Worm (Caenorhabditis elegans): Measurements from ENCODE around the gene F08F1.4.

ce11 chrX:8440001-8440735 is 26.9 kb downstream of the F08F1.4 start:
- no peak for TF ChIP-seq med-1 (GFP tag; optimal IDR thresholded peaks at IDR 0.05; ENCODE audit: insufficient read depth)
- TF ChIP-seq ref-1 (GFP tag; conservative IDR thresholded peaks at IDR 0.05) = no peak
- TF ChIP-seq cog-1 (tag; optimal IDR thresholded peaks at IDR 0.05) = no peak
- TF ChIP-seq ztf-23 (GFP tag; IDR thresholded peaks at IDR 0.05) = no peak
- no peak for TF ChIP-seq flt-1 (GFP tag; IDR thresholded peaks at IDR 0.05)
- no peak for TF ChIP-seq ztf-29 (GFP tag; IDR thresholded peaks at IDR 0.05)
- TF ChIP-seq T22C8.4 (GFP tag; IDR thresholded peaks at IDR 0.05) = no peak
- TF ChIP-seq tab-1 (GFP tag; IDR thresholded peaks at IDR 0.05) = no peak
